Worm (Caenorhabditis elegans) whole organism, L1 larva: ENCODE results near the gene srx-13.

Experiments used
- C34B4.2 ChIP-seq: sonication (generic microtip); optimal IDR thresholded peaks from 2 replicates; lab custom pipeline; 2017; ENCODE audit warnings: mild to moderate bottlenecking, missing genetic modification characterization, missing compliant biosample characterization
- Y116A8C.19 ChIP-seq: sonication (generic microtip); optimal IDR thresholded peaks from 2 replicates; lab custom pipeline; 2016; ENCODE audit warnings: missing compliant biosample characterization, missing genetic modification characterization, borderline replicate concordance
- aha-1 ChIP-seq: fragments of 150-350 bp; optimal IDR thresholded peaks from 2 replicates; lab custom pipeline; 2014; ENCODE audit warnings: missing biosample characterization, missing genetic modification characterization
- ama-1 ChIP-seq: fragments of 150-350 bp; optimal IDR thresholded peaks from 2 replicates; lab custom pipeline; 2014
- ceh-88 ChIP-seq: fragments of 200-800 bp; sonication (Bioruptor generic); IDR thresholded peaks from 2 replicates; pipeline ENCODE4 v1.3.6; 2022; ENCODE audit warnings: missing genetic modification characterization, missing compliant biosample characterization
- ceh-90 ChIP-seq: sonication (generic microtip); optimal IDR thresholded peaks from 2 replicates; lab custom pipeline; 2016; ENCODE audit warnings: missing genetic modification characterization, missing compliant biosample characterization
- ces-1 ChIP-seq: fragments of 150-350 bp; optimal IDR thresholded peaks from 2 replicates; lab custom pipeline; 2014; ENCODE audit warnings: missing biosample characterization, missing genetic modification reagents, missing genetic modification characterization
- dsc-1 ChIP-seq: sonication (generic microtip); optimal IDR thresholded peaks from 2 replicates; lab custom pipeline; 2016; ENCODE audit warnings: mild to moderate bottlenecking, missing genetic modification characterization, missing compliant biosample characterization
- efl-1 ChIP-seq, 4 experiments: fragments of 150-350 bp; optimal IDR thresholded peaks in 3 of 4; peaks in 1 of 4; 1 replicate in 1 of 4; 2 replicates in 3 of 4; lab custom pipeline; 2014; ENCODE audit warnings: missing biosample characterization in 2 of 4, missing genetic modification characterization in 2 of 4, missing genetic modification reagents in 2 of 4
- egl-13 ChIP-seq: sonication (generic microtip); optimal IDR thresholded peaks from 2 replicates; lab custom pipeline; 2016; ENCODE audit warnings: missing genotype, missing genetic modification reagents, missing genetic modification characterization, missing compliant biosample characterization
- elt-2 ChIP-seq: sonication (generic microtip); optimal IDR thresholded peaks from 2 replicates; lab custom pipeline; 2016; ENCODE audit warnings: missing genetic modification characterization, mild to moderate bottlenecking, inconsistent platforms, missing compliant biosample characterization, missing genetic modification reagents
- elt-3 ChIP-seq, 6 experiments: fragments of 150-350 bp in 1 of 6; sonication (generic microtip); optimal IDR thresholded peaks; 2 replicates each; lab custom pipeline; 2017 to 2018; ENCODE audit warnings: missing biosample characterization in 6 of 6, missing genetic modification characterization in 6 of 6, inconsistent platforms in 1 of 6
- ets-5 ChIP-seq: fragments of 200-800 bp; sonication (Bioruptor generic); IDR thresholded peaks from 2 replicates; pipeline ENCODE4 v1.3.6; 2022; ENCODE audit warnings: missing genetic modification characterization, missing compliant biosample characterization
- fkh-10 ChIP-seq: sonication (generic microtip); optimal IDR thresholded peaks from 2 replicates; lab custom pipeline; 2017; ENCODE audit warnings: missing biosample characterization, missing genetic modification reagents, missing genetic modification characterization
- fos-1 ChIP-seq: fragments of 150-350 bp; optimal IDR thresholded peaks from 2 replicates; lab custom pipeline; 2014; ENCODE audit warnings: missing biosample characterization, missing genetic modification characterization
- hpl-2 ChIP-seq: fragments of 150-350 bp; optimal IDR thresholded peaks from 2 replicates; lab custom pipeline; 2014; ENCODE audit warnings: missing biosample characterization, missing genetic modification reagents, missing genetic modification characterization
- irx-1 ChIP-seq: sonication (generic microtip); optimal IDR thresholded peaks from 2 replicates; lab custom pipeline; 2016; ENCODE audit warnings: missing genetic modification characterization, missing compliant biosample characterization
- lin-13 ChIP-seq: fragments of 150-350 bp; optimal IDR thresholded peaks from 2 replicates; lab custom pipeline; 2014; ENCODE audit warnings: missing biosample characterization, missing genetic modification reagents, missing genetic modification characterization
- lin-14 ChIP-seq: fragments of 200-800 bp; sonication (Bioruptor generic); optimal IDR thresholded peaks from 2 replicates; lab custom pipeline; 2018; ENCODE audit warnings: mild to moderate bottlenecking, missing genetic modification characterization, moderate library complexity, missing compliant biosample characterization
- lin-35 ChIP-seq, 2 experiments: fragments of 150-350 bp; optimal IDR thresholded peaks; 2 replicates each; lab custom pipeline; 2014; ENCODE audit warnings: missing biosample characterization in 2 of 2, missing genetic modification characterization in 2 of 2, missing genetic modification reagents in 2 of 2
- lin-39 ChIP-seq: fragments of 150-350 bp; optimal IDR thresholded peaks from 2 replicates; lab custom pipeline; 2014; ENCODE audit warnings: missing biosample characterization, missing genetic modification reagents, missing genetic modification characterization
- lir-3 ChIP-seq: sonication (generic microtip); optimal IDR thresholded peaks from 2 replicates; lab custom pipeline; 2016; ENCODE audit warnings: mild to moderate bottlenecking, missing genetic modification characterization, moderate library complexity, missing compliant biosample characterization; ENCODE audit not compliant: poor library complexity
- lsy-2 ChIP-seq, 2 experiments: fragments of 150-350 bp; optimal IDR thresholded peaks; 2 replicates each; lab custom pipeline; 2014; ENCODE audit warnings: missing biosample characterization in 2 of 2, missing genetic modification characterization in 2 of 2
- mep-1 ChIP-seq: fragments of 150-350 bp; optimal IDR thresholded peaks from 2 replicates; lab custom pipeline; 2014; ENCODE audit warnings: missing biosample characterization, missing genetic modification characterization
- nhr-12 ChIP-seq: sonication (generic microtip); optimal IDR thresholded peaks from 2 replicates; lab custom pipeline; 2017; ENCODE audit warnings: missing biosample characterization, missing genetic modification characterization
- nhr-20 ChIP-seq: sonication (generic microtip); optimal IDR thresholded peaks from 2 replicates; lab custom pipeline; 2016; ENCODE audit warnings: mild to moderate bottlenecking, missing genetic modification characterization, missing compliant biosample characterization
- nhr-237 ChIP-seq: fragments of 150-350 bp; optimal IDR thresholded peaks from 2 replicates; lab custom pipeline; 2014; ENCODE audit warnings: missing biosample characterization, missing genetic modification characterization
- nhr-47 ChIP-seq: sonication (generic microtip); optimal IDR thresholded peaks from 2 replicates; lab custom pipeline; 2016; ENCODE audit warnings: mild to moderate bottlenecking, missing genetic modification characterization, moderate library complexity, missing compliant biosample characterization
- nhr-71 ChIP-seq: sonication (generic microtip); optimal IDR thresholded peaks from 2 replicates; lab custom pipeline; 2016; ENCODE audit warnings: mild to moderate bottlenecking, missing genetic modification characterization, moderate library complexity, missing compliant biosample characterization
- nhr-76 ChIP-seq: sonication (generic microtip); optimal IDR thresholded peaks from 2 replicates; lab custom pipeline; 2017; ENCODE audit warnings: missing biosample characterization, missing genetic modification characterization
- nhr-77 ChIP-seq: fragments of 150-350 bp; optimal IDR thresholded peaks from 2 replicates; lab custom pipeline; 2014; ENCODE audit warnings: missing biosample characterization, missing genetic modification characterization
- rnt-1 ChIP-seq: sonication (generic microtip); optimal IDR thresholded peaks from 2 replicates; lab custom pipeline; 2016; ENCODE audit warnings: mild to moderate bottlenecking, missing genetic modification characterization, moderate library complexity, missing compliant biosample characterization
- skn-1 ChIP-seq: fragments of 150-350 bp; optimal IDR thresholded peaks from 2 replicates; lab custom pipeline; 2014; ENCODE audit warnings: missing biosample characterization, missing genetic modification characterization
- snpc-4 ChIP-seq: fragments of 150-350 bp; optimal IDR thresholded peaks from 2 replicates; lab custom pipeline; 2014; ENCODE audit warnings: missing biosample characterization, missing genetic modification characterization
- sox-4 ChIP-seq: sonication (generic microtip); optimal IDR thresholded peaks from 2 replicates; lab custom pipeline; 2016; ENCODE audit warnings: missing genetic modification characterization, missing compliant biosample characterization
- sup-37 ChIP-seq: fragments of 200-800 bp; sonication (Bioruptor generic); optimal IDR thresholded peaks from 2 replicates; lab custom pipeline; 2018; ENCODE audit warnings: mild to moderate bottlenecking, missing genetic modification characterization, missing compliant biosample characterization
- swsn-7 ChIP-seq: sonication (generic microtip); optimal IDR thresholded peaks from 2 replicates; lab custom pipeline; 2016; ENCODE audit warnings: missing genetic modification characterization, missing compliant biosample characterization
- unc-30 ChIP-seq: sonication (generic microtip); optimal IDR thresholded peaks from 2 replicates; lab custom pipeline; 2017; ENCODE audit warnings: missing biosample characterization, missing genetic modification characterization
- vab-15 ChIP-seq: sonication (generic microtip); optimal IDR thresholded peaks from 2 replicates; lab custom pipeline; 2017; ENCODE audit warnings: missing genotype, mild to moderate bottlenecking, missing genetic modification characterization, missing compliant biosample characterization
- xbp-1 ChIP-seq: sonication (generic microtip); optimal IDR thresholded peaks from 2 replicates; lab custom pipeline; 2016; ENCODE audit warnings: missing genetic modification characterization, missing compliant biosample characterization
- zip-4 ChIP-seq: fragments of 200-800 bp; sonication (Bioruptor generic); optimal IDR thresholded peaks from 2 replicates; lab custom pipeline; 2018; ENCODE audit warnings: mild to moderate bottlenecking, missing genetic modification characterization, moderate library complexity, missing compliant biosample characterization

srx-13 gene

ce11 chrIV:1108030-1108429, 10.4 kb downstream of the srx-13 start (continued):
- TF ChIP-seq Y116A8C.19 (tag; lab: Kevin White, UChicago) (no peak), zip-4 (GFP tag; lab: Kevin White, UChicago) (no peak), fos-1 (peak; percentile 12), efl-1 (optimal IDR thresholded peaks at IDR 0.05; lab: Kevin White, UChicago) (peak in 1 of 2 experiments; percentile 19), efl-1 (GFP tag; optimal IDR thresholded peaks at IDR 0.05 in 1 of 2; lab: Kevin White, UChicago) (no peak), lin-39 (tag; lab: Kevin White, UChicago) (peak; percentile 85), ceh-90 (tag; lab: Kevin White, UChicago) (no peak), C34B4.2 (tag; lab: Kevin White, UChicago) (no peak), nhr-77 (tag; lab: Kevin White, UChicago) (no peak), nhr-237 (tag; lab: Kevin White, UChicago) (no peak), egl-13 (tag; lab: Kevin White, UChicago) (no peak), skn-1 (tag; lab: Kevin White, UChicago) (no peak), elt-2 (no peak), ces-1 (GFP tag; lab: Kevin White, UChicago) (no peak), nhr-76 (no peak), sup-37 (no peak), elt-3 (tag; optimal IDR thresholded peaks at IDR 0.05; lab: Kevin White, UChicago) (no peak), xbp-1 (tag; lab: Kevin White, UChicago) (peak; percentile 7), lir-3 (no peak), nhr-12 (tag; lab: Kevin White, UChicago) (no peak), swsn-7 (tag; lab: Kevin White, UChicago) (peak; percentile 50), nhr-47 (tag; lab: Kevin White, UChicago) (peak; percentile 28), sox-4 (tag; lab: Kevin White, UChicago) (no peak), ceh-88 (GFP tag; lab: Robert Waterston, UW) (no peak), fkh-10 (no peak), aha-1 (tag; lab: Kevin White, UChicago) (no peak), unc-30 (no peak), lin-13 (GFP tag; lab: Kevin White, UChicago) (no peak), ama-1 (lab: Kevin White, UChicago) (no peak), ets-5 (GFP tag; lab: Robert Waterston, UW) (no peak), snpc-4 (tag; lab: Kevin White, UChicago) (no peak), vab-15 (tag; lab: Kevin White, UChicago) (no peak)

- no peak for TF ChIP-seq unc-30
- no peak for TF ChIP-seq elt-3 (tag; optimal IDR thresholded peaks at IDR 0.05; lab: Kevin White, UChicago)
- TF ChIP-seq irx-1 (tag; lab: Kevin White, UChicago): no peak
- peak; percentile 53 for TF ChIP-seq nhr-71 (tag; lab: Kevin White, UChicago)
- peak; percentile 75 for TF ChIP-seq lin-39 (tag; lab: Kevin White, UChicago)
- peak; percentile 11 for TF ChIP-seq dsc-1 (tag; lab: Kevin White, UChicago)
- peak; percentile 48 for TF ChIP-seq rnt-1 (tag; lab: Kevin White, UChicago)
- peak; percentile 61 for TF ChIP-seq ama-1 (lab: Kevin White, UChicago)
- TF ChIP-seq lin-35 (GFP tag; optimal IDR thresholded peaks at IDR 0.05; lab: Kevin White, UChicago): no peak
- peak in 1 of 2 experiments; percentile 19 for TF ChIP-seq lsy-2 (tag; optimal IDR thresholded peaks at IDR 0.05; lab: Kevin White, UChicago)
- peak; percentile 11 for TF ChIP-seq nhr-20 (tag; lab: Kevin White, UChicago)
- TF ChIP-seq lin-14 (GFP tag; lab: Kevin White, UChicago): peak; percentile 17
- no peak for TF ChIP-seq hpl-2 (GFP tag; lab: Kevin White, UChicago)
- TF ChIP-seq mep-1: peak; percentile 7
- TF ChIP-seq, all 84 proteins: peak for 9
Measured at ce11 chrIV:1107190-1107589, 11.3 kb downstream of the srx-13 start, which contains the start of gene ost-1. Gene ost-1, plus strand, starts transcription at chrIV:1107396.
